Worm (Caenorhabditis elegans): Measurements from ENCODE around the gene ZK617.26.

ZK617.26 gene

DNA sequence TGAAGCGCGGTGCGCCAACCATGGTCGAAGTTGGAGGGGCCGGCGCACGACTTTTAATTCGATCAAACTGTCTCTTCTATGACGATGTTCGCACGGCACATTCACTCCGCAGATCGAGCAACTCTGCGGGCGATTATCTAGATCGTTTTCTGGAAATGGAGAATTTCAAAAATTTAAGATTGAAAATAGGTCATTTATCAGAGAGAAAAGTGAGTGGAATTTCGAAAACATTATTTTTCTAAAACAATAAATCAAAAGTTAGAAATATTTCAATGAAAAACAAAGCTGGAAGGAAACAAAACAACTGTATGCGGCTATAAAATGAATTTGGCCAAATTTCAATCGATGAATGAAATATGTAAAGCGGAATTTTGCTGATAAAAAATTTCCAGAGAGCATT, at the start of gene ZK617.26, which contains the start of gene unc-22:
ZK617.26 (minus strand) TSS at position 101 of the 400 bp plus-strand sequence.
unc-22 (minus strand) TSS at position 149 of the 400 bp plus-strand sequence.
- TF ChIP-seq him-1 (tag; optimal IDR thresholded peaks at IDR 0.05) (no peak), W03F9.2 (tag; optimal IDR thresholded peaks at IDR 0.05) (no peak), dao-5 (tag; optimal IDR thresholded peaks at IDR 0.05) (no peak)

DNA sequence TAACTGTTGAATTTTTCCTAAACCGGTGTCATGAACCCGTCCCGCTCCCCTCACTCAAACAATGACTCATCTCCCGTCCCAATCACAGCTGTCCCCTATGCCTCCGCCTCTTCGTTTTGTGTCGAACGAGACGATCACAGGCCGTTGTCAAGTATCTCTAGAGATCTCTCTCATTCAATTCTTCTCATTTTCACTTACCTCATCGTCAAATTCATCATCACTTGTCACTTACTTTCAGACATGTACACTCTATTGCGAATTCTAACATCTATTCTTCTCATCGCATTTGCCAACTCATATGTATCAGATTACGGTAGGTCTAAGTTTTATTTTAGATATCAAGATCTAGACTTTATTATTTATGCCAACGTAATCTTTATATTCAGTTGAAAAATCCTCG, 46.7 kb upstream of the ZK617.26 start, which contains the start of gene K08E4.3:
K08E4.3 (plus strand) TSS at position 235 of the 400 bp plus-strand sequence.
- TF ChIP-seq dao-5 (tag; optimal IDR thresholded peaks at IDR 0.05) = no peak
- no peak for TF ChIP-seq W03F9.2 (tag; optimal IDR thresholded peaks at IDR 0.05)
- TF ChIP-seq him-1 (tag; optimal IDR thresholded peaks at IDR 0.05) = no peak

DNA sequence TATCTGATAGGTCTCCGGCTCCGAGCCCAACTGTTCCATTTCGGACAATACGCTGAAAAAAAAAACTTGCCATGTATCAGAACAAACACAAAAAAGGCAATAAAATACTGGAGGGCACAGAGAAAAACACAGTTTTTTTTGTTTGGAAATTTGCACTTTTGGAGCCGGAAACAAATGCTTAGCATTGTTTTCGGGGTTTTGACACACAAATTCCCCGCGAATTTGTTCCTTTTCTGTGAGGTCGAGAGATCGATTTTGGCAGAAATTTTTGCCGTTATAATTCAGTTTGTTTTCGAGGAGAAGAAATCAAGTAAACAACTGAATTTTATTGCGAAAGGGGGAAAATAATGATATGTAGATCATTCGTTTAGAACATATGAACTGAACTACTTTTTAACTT, 45.8 kb upstream of the ZK617.26 start, which contains the start of gene K08E4.2:
K08E4.2 (minus strand) TSS at position 54 of the 400 bp plus-strand sequence.
- no peak for TF ChIP-seq W03F9.2 (tag; optimal IDR thresholded peaks at IDR 0.05)
- no peak for TF ChIP-seq dao-5 (tag; optimal IDR thresholded peaks at IDR 0.05)
- no peak for TF ChIP-seq him-1 (tag; optimal IDR thresholded peaks at IDR 0.05)

DNA sequence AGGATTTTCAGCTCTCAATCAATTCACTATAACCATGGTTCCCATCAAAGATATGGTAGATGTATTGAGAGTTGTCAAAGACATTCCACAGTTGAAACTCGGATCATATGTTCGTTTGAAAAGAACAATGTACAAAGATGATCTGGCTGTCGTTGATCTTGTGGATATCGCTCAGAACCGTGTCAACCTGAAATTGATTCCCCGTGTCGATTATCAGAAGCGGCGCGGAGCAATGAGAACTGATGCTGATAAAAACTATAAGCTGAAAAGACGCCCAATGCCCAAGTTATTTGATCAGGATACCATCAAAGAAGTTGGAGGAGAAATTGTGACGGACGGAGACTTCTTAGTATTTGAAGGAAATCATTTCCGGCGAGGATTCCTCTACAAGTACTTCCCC, 41.7 kb upstream of the ZK617.26 start:
- no peak for TF ChIP-seq him-1 (tag; optimal IDR thresholded peaks at IDR 0.05)
- no peak for TF ChIP-seq dao-5 (tag; optimal IDR thresholded peaks at IDR 0.05)
- no peak for TF ChIP-seq W03F9.2 (tag; optimal IDR thresholded peaks at IDR 0.05)

DNA sequence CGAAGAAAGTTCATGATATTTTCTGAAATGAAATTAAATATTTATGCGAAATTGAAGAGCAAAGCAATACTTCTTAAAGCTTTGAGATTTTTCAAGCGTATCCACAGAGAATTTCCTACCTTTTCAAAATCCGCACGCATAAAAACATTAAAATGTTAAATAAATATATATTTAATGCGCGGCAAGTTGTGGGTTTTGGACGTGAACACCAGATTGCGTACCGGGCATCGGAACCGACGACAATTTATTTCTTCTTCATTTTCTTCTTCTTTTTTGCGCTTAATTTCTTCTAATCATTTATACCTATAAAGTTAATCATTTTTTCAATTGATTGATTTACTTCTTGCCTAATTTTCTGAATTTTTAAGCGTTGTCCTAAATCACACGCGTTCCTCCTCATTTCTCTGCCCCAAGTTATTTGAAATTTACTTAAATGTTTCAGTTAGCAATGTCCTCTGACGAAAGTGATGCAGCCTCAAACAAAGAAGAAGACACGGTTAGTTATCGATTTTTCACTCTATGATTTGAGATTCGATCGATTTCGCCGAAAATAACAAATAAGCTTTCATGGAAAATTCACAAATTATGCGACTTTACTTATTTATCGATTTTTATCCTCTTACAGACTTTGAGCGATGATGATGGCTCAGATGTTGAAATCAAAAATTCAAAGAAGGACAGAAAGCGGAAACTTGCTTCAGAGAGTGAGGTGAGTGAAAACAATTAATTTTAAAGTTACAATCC, 40.5 kb upstream of the ZK617.26 start, which contains the start of the genes bre-5 and spt-5:
bre-5 (minus strand) TSS at position 167 of the 744 bp plus-strand sequence.
spt-5 (plus strand) TSS at position 443 of the 744 bp plus-strand sequence.
- TF ChIP-seq W03F9.2 (tag; optimal IDR thresholded peaks at IDR 0.05) (peak; percentile 45), him-1 (tag; optimal IDR thresholded peaks at IDR 0.05) (no peak)

DNA sequence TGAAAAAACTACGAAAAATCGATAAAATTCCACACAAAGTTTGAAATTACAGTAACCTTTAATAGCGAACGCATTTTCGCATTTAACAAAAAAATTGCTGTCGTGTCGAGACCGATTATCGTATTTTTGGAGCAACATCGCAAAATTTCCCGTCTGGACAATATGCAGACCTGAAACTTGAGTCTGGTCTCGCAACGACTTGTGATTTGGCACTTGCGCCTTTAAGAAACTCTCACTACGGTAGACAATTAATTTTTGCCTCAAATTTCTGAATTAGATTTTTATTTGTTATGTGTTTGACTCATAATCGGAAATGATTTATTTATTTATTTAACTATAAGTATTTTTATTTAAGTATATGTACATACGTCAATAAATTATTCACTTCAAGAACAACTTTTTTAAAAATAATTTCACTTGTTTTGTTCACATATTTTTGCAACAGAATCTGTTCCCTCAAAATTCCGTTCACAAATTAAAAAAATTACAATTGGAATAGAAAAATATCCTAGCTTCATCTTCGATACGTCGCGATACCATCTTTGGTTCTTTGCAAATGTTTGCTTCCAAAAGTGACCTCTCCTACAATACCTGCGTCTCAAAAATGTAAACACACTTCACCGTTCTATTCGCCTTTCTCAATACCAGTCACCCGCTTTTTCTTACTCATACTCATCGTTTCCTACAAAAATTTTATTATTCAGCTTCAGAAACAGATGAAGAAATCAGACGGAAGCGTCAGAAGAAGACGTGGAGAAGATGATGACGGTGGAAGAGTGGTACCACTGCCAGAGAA, 37.0 kb upstream of the ZK617.26 start, which contains the start of gene T12G3.4:
T12G3.4 (plus strand) TSS at position 705 of the 796 bp plus-strand sequence.
- TF ChIP-seq dao-5 (tag; optimal IDR thresholded peaks at IDR 0.05) (no peak), W03F9.2 (tag; optimal IDR thresholded peaks at IDR 0.05) (no peak), him-1 (tag; optimal IDR thresholded peaks at IDR 0.05) (no peak)

DNA sequence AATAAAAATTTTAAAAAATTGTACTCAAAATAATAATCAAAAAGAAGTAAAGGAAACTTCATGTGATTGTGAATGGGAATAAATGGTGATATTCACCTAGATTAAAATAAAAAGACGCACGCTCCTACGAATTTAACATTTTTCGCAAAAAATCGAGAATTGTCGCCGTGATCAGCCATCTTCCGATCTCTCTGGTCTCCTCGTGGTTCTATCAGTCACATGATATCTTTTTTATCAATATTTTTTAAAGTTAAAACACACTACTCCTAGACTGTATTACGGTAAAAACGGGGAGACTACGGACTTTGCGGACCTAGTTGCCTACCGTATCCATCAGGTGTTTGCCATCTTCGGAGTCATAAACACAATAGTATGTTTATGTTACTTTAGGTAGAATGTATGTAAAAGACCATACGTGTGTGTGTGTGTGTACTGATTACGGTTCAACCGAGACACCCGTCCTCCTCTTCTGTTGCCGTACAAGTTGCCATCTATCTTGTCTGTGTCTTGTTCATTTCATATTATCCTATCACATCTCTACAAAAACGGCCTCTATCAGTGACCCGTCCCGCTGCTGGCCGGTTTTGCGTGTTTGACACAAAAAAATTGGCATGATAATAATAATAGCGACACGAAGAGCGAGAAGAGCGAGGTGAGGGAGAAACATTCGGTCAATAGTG, 35.9 kb upstream of the ZK617.26 start, which contains the start of gene T12G3.2:
T12G3.2 (minus strand) TSS at position 444 of the 680 bp plus-strand sequence.
- TF ChIP-seq him-1 (tag; optimal IDR thresholded peaks at IDR 0.05) (no peak), W03F9.2 (tag; optimal IDR thresholded peaks at IDR 0.05) (no peak), dao-5 (tag; optimal IDR thresholded peaks at IDR 0.05) (no peak)

DNA sequence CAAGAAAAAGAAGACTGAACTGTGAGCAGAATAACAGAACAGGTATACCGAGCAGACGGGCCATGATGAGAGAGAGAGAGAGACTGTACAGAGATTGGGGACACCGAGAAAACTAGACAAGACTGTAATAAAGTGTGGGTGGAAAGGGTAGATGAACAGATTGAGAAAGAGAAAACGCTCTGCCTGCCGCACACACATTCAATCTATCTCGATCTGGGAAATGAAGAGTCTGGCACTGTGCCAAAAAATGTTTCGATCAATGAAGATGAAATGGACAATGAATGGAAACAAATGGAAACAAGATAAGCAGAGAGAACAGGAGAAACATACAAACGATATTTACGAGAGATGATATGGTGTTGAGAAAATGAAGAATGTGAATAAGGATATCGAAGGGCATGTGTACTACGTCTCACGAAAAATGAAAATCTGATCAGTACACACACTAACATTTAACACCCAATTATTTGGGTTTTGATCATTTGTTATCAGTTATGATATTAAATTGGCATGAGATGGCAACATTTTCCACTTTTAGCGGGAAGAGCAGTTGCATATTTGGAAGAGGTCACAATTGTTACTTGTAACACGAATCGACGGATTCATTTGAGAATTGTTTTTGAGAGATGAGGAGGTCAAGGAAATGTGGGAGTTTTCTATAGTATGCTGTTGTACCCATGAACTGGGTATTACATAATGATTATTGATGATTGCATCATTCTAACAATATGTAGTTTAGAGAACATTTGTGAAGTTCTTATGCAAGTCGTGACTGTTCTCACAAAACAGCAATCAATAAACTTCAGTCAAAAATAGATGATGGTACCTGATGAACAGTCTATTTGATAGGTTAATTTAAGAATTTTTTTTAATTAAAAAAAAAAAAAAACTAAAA, 34.3 kb upstream of the ZK617.26 start:
- TF ChIP-seq dao-5 (tag; optimal IDR thresholded peaks at IDR 0.05) = no peak
- TF ChIP-seq him-1 (tag; optimal IDR thresholded peaks at IDR 0.05) = no peak
- TF ChIP-seq W03F9.2 (tag; optimal IDR thresholded peaks at IDR 0.05) = no peak

DNA sequence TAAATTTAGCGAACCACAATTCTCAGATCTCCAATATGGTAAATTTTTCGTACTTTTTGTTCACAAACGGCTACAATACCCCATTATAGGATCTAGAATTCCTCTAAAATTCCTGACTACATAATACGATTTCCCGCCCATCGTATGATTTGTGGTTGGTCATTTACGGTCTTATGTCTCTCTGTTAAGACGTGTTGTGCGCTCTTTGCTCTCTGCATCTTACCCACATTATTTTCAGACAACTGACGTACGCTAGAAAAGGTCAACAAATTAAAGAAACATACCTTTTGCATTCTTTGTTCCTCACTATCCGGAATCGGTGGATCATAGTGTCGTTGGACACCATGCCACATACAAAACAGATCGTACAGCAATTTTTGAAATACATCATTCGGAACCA, 32.3 kb upstream of the ZK617.26 start:
- no peak for TF ChIP-seq W03F9.2 (tag; optimal IDR thresholded peaks at IDR 0.05)
- TF ChIP-seq dao-5 (tag; optimal IDR thresholded peaks at IDR 0.05) = no peak
- no peak for TF ChIP-seq him-1 (tag; optimal IDR thresholded peaks at IDR 0.05)

DNA sequence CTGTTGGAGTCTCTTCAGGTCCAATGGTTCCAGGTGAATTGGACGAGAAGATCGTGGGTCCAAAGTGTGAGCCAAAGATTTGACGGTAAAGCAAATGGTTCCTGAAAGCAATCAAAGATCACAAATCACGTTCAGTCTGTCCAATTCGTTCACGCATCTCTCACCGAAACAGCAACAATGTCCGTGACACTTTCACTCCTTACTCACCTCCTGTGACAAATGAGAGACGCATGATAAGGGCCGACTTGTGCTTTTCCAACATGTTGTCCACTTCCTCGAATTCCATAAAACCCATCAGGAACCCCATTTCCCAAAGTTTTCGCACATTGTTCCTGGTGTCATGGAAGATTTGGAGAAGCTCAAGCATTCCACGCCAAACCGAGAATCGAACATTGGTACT, 29.7 kb upstream of the ZK617.26 start:
- TF ChIP-seq W03F9.2 (tag; optimal IDR thresholded peaks at IDR 0.05) (no peak), dao-5 (tag; optimal IDR thresholded peaks at IDR 0.05) (no peak), him-1 (tag; optimal IDR thresholded peaks at IDR 0.05) (no peak)

DNA sequence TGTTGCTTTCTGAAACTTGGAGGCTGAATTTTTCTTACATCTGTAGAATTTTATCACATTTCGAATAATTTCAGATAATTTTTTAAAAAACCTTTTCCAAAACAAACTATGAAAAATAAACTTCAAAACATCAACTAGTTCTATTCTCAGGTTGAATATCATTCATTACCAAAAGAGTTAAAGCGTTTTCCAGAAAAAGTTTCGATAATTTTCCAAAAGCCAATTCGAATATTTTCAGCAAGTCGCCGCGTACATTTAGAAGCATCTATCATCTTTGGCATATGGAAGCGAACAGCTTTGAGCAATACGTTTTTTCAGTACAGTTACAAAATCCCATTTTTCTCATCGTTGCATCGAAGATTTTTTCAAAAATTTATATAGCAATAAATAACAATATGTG, 26.2 kb upstream of the ZK617.26 start:
- TF ChIP-seq W03F9.2 (tag; optimal IDR thresholded peaks at IDR 0.05) (peak; percentile 39), dao-5 (tag; optimal IDR thresholded peaks at IDR 0.05) (no peak)

DNA sequence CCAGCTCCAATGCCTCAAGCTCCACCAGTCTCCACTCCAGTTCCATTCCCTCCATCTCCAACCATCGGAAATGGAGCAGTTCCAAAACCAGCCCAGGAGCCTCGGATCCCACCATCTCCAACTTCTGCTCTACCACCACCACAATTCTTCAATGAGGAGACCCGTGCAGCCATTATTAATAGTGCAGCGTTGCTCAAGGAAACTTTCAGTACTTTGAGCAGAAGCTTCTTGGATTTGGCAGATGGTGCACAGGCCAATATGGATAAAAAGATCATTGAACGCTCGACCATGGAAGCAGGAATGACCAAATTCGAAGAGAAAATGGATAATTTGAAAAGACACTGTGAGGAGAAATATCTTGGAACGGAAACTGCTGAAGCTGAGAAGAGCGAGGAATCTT, 24.7 kb upstream of the ZK617.26 start:
- TF ChIP-seq W03F9.2 (tag; optimal IDR thresholded peaks at IDR 0.05) = no peak
- TF ChIP-seq him-1 (tag; optimal IDR thresholded peaks at IDR 0.05) = no peak
- no peak for TF ChIP-seq dao-5 (tag; optimal IDR thresholded peaks at IDR 0.05)

Data from whole organism, L4/young adult.